Fruit fly (Drosophila melanogaster) whole organism, embryonic: ENCODE measurements around the gene CG3918.
A peak's percentile ranks its signal among the peaks of the same experiment; 100 is the strongest.

ENCODE experiments used
- BEAF-32 ChIP-seq: fragments of 200-800 bp; sonication (Bioruptor generic); optimal IDR thresholded peaks from 3 replicates; lab custom pipeline; 2017; ENCODE audit warnings: missing biosample characterization, missing genetic modification characterization, mild to moderate bottlenecking, moderate library complexity, missing genetic modification reagents
- Blimp-1 ChIP-seq: fragments of 200-800 bp; sonication (Bioruptor generic); optimal IDR thresholded peaks from 3 replicates; lab custom pipeline; 2018; ENCODE audit warnings: missing biosample characterization, missing genetic modification characterization, mild to moderate bottlenecking, moderate library complexity, missing genetic modification reagents
- CG10431 ChIP-seq: fragments of 200-800 bp; sonication (Bioruptor generic); optimal IDR thresholded peaks from 3 replicates; lab custom pipeline; 2018; ENCODE audit warnings: missing biosample characterization, mild to moderate bottlenecking, missing genetic modification characterization
- CG1233 ChIP-seq: fragments of 200-800 bp; sonication (Bioruptor generic); optimal IDR thresholded peaks from 4 replicates; lab custom pipeline; 2018; ENCODE audit warnings: missing biosample characterization, mild to moderate bottlenecking, missing genetic modification characterization
- CG12744 ChIP-seq: fragments of 200-800 bp; sonication (Bioruptor generic); optimal IDR thresholded peaks from 2 replicates; lab custom pipeline; 2016; ENCODE audit warnings: missing biosample characterization, missing genetic modification characterization
- CG16779 ChIP-seq: fragments of 200-800 bp; sonication (Bioruptor generic); IDR thresholded peaks from 2 replicates; pipeline ENCODE4 v1.3.6; 2022; ENCODE audit warnings: missing biosample characterization, missing genetic modification characterization
- CG17328 ChIP-seq: fragments of 200-800 bp; sonication (Bioruptor generic); IDR thresholded peaks from 2 replicates; pipeline ENCODE4 v1.3.6; 2022; ENCODE audit warnings: missing biosample characterization, missing genetic modification characterization
- CG17829 ChIP-seq: fragments of 200-800 bp; optimal IDR thresholded peaks from 2 replicates; lab custom pipeline; 2019; ENCODE audit warnings: missing biosample characterization, mild to moderate bottlenecking, missing genetic modification characterization, moderate library complexity
- CG18764 ChIP-seq: fragments of 200-800 bp; sonication (Bioruptor generic); optimal IDR thresholded peaks from 3 replicates; lab custom pipeline; 2016; ENCODE audit warnings: missing biosample characterization, missing genetic modification characterization
- CG32532 ChIP-seq: fragments of 200-800 bp; sonication (Bioruptor generic); IDR thresholded peaks from 2 replicates; pipeline ENCODE4 v1.3.6; 2022; ENCODE audit warnings: missing biosample characterization, missing genetic modification characterization
- CG34422 ChIP-seq: fragments of 200-800 bp; sonication (Bioruptor generic); IDR thresholded peaks from 3 replicates; pipeline ENCODE4 v1.3.6; 2022; ENCODE audit warnings: missing biosample characterization, missing genetic modification characterization
- CG4424 ChIP-seq: fragments of 200-800 bp; sonication (Bioruptor generic); optimal IDR thresholded peaks from 3 replicates; lab custom pipeline; 2016; ENCODE audit warnings: missing biosample characterization, missing genetic modification characterization
- CG6175 ChIP-seq: fragments of 200-800 bp; sonication (Bioruptor generic); IDR thresholded peaks from 3 replicates; pipeline ENCODE4 v1.3.6; 2022; ENCODE audit warnings: missing biosample characterization, missing genetic modification characterization
- CG7786 ChIP-seq: fragments of 200-800 bp; sonication (Bioruptor generic); optimal IDR thresholded peaks from 2 replicates; lab custom pipeline; 2016; ENCODE audit warnings: missing biosample characterization, missing genetic modification characterization
- CG7928 ChIP-seq: fragments of 200-800 bp; sonication (Bioruptor generic); optimal IDR thresholded peaks from 2 replicates; lab custom pipeline; 2017; ENCODE audit warnings: missing biosample characterization, mild to moderate bottlenecking, missing genetic modification characterization
- CG7963 ChIP-seq: fragments of 200-800 bp; sonication (Bioruptor generic); IDR thresholded peaks from 3 replicates; pipeline ENCODE4 v1.3.6; 2022; ENCODE audit warnings: missing biosample characterization, missing genetic modification characterization; ENCODE audit not compliant: partially characterized antibody
- CG8089 ChIP-seq: fragments of 200-800 bp; sonication (Bioruptor generic); optimal IDR thresholded peaks from 3 replicates; lab custom pipeline; 2016; ENCODE audit warnings: missing biosample characterization, missing genetic modification characterization
- CG8765 ChIP-seq: fragments of 200-800 bp; sonication (Bioruptor generic); IDR thresholded peaks from 2 replicates; pipeline ENCODE4 v1.3.6; 2022; ENCODE audit warnings: missing biosample characterization, missing genetic modification characterization
- CoRest ChIP-seq: fragments of 200-800 bp; sonication (Bioruptor generic); optimal IDR thresholded peaks from 3 replicates; lab custom pipeline; 2018; ENCODE audit warnings: missing biosample characterization, mild to moderate bottlenecking, missing genetic modification characterization, moderate library complexity
- Deaf1 ChIP-seq: fragments of 200-800 bp; optimal IDR thresholded peaks from 3 replicates; lab custom pipeline; 2019; ENCODE audit warnings: missing biosample characterization, mild to moderate bottlenecking, missing genetic modification characterization, moderate library complexity
- Hr51 ChIP-seq, 2 experiments: fragments of 200-800 bp; sonication (Bioruptor generic); optimal IDR thresholded peaks; 2 replicates in 1 of 2; 3 replicates in 1 of 2; lab custom pipeline; 2016 to 2018; ENCODE audit warnings: missing biosample characterization in 2 of 2, missing genetic modification characterization in 2 of 2, mild to moderate bottlenecking in 1 of 2, moderate library complexity in 1 of 2
- Hr78 ChIP-seq, 2 experiments: fragments of 200-800 bp in 1 of 2; fragments of >200 bp in 1 of 2; sonication (Bioruptor generic) in 1 of 2; optimal IDR thresholded peaks; 2 replicates each; lab custom pipeline; 2017 to 2019; ENCODE audit warnings: missing biosample characterization in 2 of 2, missing genetic modification characterization in 2 of 2, mild to moderate bottlenecking in 1 of 2, moderate library complexity in 1 of 2
- NK7.1 ChIP-seq: fragments of 200-800 bp; sonication (Bioruptor generic); optimal IDR thresholded peaks from 3 replicates; lab custom pipeline; 2016; ENCODE audit warnings: missing biosample characterization, missing genetic modification characterization
- Oli ChIP-seq: fragments of 200-800 bp; sonication (Bioruptor generic); optimal IDR thresholded peaks from 2 replicates; lab custom pipeline; 2018; ENCODE audit warnings: missing biosample characterization, mild to moderate bottlenecking, missing genetic modification characterization, moderate library complexity
- Rx ChIP-seq: fragments of 200-800 bp; sonication (Bioruptor generic); IDR thresholded peaks from 2 replicates; pipeline ENCODE4 v1.3.6; 2022; ENCODE audit warnings: missing biosample characterization, missing genetic modification characterization
- Xbp1 ChIP-seq: fragments of 200-800 bp; sonication (Bioruptor generic); optimal IDR thresholded peaks from 3 replicates; lab custom pipeline; 2016; ENCODE audit warnings: missing biosample characterization, mild to moderate bottlenecking, missing genetic modification characterization
- Xrp1 ChIP-seq: fragments of 200-800 bp; sonication (Bioruptor generic); IDR thresholded peaks from 2 replicates; pipeline ENCODE4 v1.3.6; 2022; ENCODE audit warnings: missing biosample characterization, missing genetic modification characterization
- al ChIP-seq: fragments of 200-800 bp; sonication (Bioruptor generic); IDR thresholded peaks from 2 replicates; pipeline ENCODE4 v1.3.6; 2022; ENCODE audit warnings: missing biosample characterization, missing genetic modification characterization
- bab2 ChIP-seq: fragments of 200-800 bp; sonication (Bioruptor generic); optimal IDR thresholded peaks from 2 replicates; lab custom pipeline; 2016; ENCODE audit warnings: missing biosample characterization, missing genetic modification characterization
- bcd ChIP-seq: fragments of 200-800 bp; sonication (Bioruptor generic); optimal IDR thresholded peaks from 2 replicates; lab custom pipeline; 2017; ENCODE audit warnings: missing biosample characterization, mild to moderate bottlenecking, missing genetic modification characterization
- chn ChIP-seq: fragments of 200-800 bp; sonication (Bioruptor generic); optimal IDR thresholded peaks from 2 replicates; lab custom pipeline; 2016; ENCODE audit warnings: missing biosample characterization, missing genetic modification characterization
- ci ChIP-seq: fragments of 200-800 bp; sonication (Bioruptor generic); IDR thresholded peaks from 3 replicates; pipeline ENCODE4 v1.3.6; 2022; ENCODE audit warnings: missing biosample characterization, missing genetic modification characterization
- corto ChIP-seq: fragments of 200-800 bp; sonication (Bioruptor generic); optimal IDR thresholded peaks from 2 replicates; lab custom pipeline; 2016; ENCODE audit warnings: missing biosample characterization, mild to moderate bottlenecking, missing genetic modification characterization, moderate library complexity
- crc ChIP-seq: fragments of 200-800 bp; sonication (Bioruptor generic); optimal IDR thresholded peaks from 2 replicates; lab custom pipeline; 2016; ENCODE audit warnings: missing biosample characterization, missing genetic modification characterization
- cwo ChIP-seq: fragments of 200-800 bp; sonication (Bioruptor generic); optimal IDR thresholded peaks from 3 replicates; lab custom pipeline; 2017; ENCODE audit warnings: missing biosample characterization, missing genetic modification characterization, mild to moderate bottlenecking, moderate library complexity, missing genetic modification reagents
- dati ChIP-seq: fragments of 200-800 bp; sonication (Bioruptor generic); IDR thresholded peaks from 2 replicates; pipeline ENCODE4 v1.3.6; 2022; ENCODE audit warnings: missing biosample characterization, missing genetic modification characterization
- dm ChIP-seq: fragments of 200-800 bp; sonication (Bioruptor generic); optimal IDR thresholded peaks from 3 replicates; lab custom pipeline; 2016; ENCODE audit warnings: missing biosample characterization, missing genetic modification characterization
- emc ChIP-seq: fragments of 200-800 bp; sonication (Bioruptor generic); optimal IDR thresholded peaks from 2 replicates; lab custom pipeline; 2016; ENCODE audit warnings: missing biosample characterization, missing genetic modification characterization
- fru ChIP-seq: fragments of >200 bp; optimal IDR thresholded peaks from 2 replicates; lab custom pipeline; 2017
- gce ChIP-seq: fragments of 200-800 bp; sonication (Bioruptor generic); IDR thresholded peaks from 3 replicates; pipeline ENCODE4 v1.3.6; 2022; ENCODE audit warnings: missing biosample characterization, missing genetic modification characterization
- gro ChIP-seq: fragments of 200-800 bp; sonication (Bioruptor generic); optimal IDR thresholded peaks from 2 replicates; lab custom pipeline; 2016; ENCODE audit warnings: missing biosample characterization, missing genetic modification characterization
- jumu ChIP-seq: fragments of 200-800 bp; sonication (Bioruptor generic); optimal IDR thresholded peaks from 3 replicates; lab custom pipeline; 2016; ENCODE audit warnings: missing biosample characterization, missing genetic modification characterization
- kah ChIP-seq: fragments of 200-800 bp; sonication (Bioruptor generic); optimal IDR thresholded peaks from 2 replicates; lab custom pipeline; 2018; ENCODE audit warnings: missing biosample characterization, mild to moderate bottlenecking, missing genetic modification characterization
- klu ChIP-seq: fragments of 200-800 bp; sonication (Bioruptor generic); IDR thresholded peaks from 2 replicates; pipeline ENCODE4 v1.3.6; 2022; ENCODE audit warnings: missing biosample characterization, missing genetic modification characterization
- lov ChIP-seq, 2 experiments: fragments of 200-800 bp in 1 of 2; fragments of >200 bp in 1 of 2; sonication (Bioruptor generic) in 1 of 2; IDR thresholded peaks in 1 of 2; optimal IDR thresholded peaks in 1 of 2; 2 replicates in 1 of 2; 3 replicates in 1 of 2; pipeline versions ENCODE4 v1.3.6 to Lab custom; 2017 to 2022; ENCODE audit warnings: missing biosample characterization in 1 of 2, missing genetic modification characterization in 1 of 2
- salm ChIP-seq: fragments of 200-800 bp; sonication (Bioruptor generic); optimal IDR thresholded peaks from 2 replicates; lab custom pipeline; 2018; ENCODE audit warnings: missing biosample characterization, mild to moderate bottlenecking, missing genetic modification characterization
- sens-2 ChIP-seq: fragments of 200-800 bp; sonication (Bioruptor generic); IDR thresholded peaks from 2 replicates; pipeline ENCODE4 v1.3.6; 2022; ENCODE audit warnings: missing biosample characterization, missing genetic modification characterization
- so ChIP-seq: fragments of 200-800 bp; sonication (Bioruptor generic); IDR thresholded peaks from 3 replicates; pipeline ENCODE4 v1.3.6; 2022; ENCODE audit warnings: missing biosample characterization, missing genetic modification characterization
- tin ChIP-seq: fragments of 200-800 bp; sonication (Bioruptor generic); optimal IDR thresholded peaks from 3 replicates; lab custom pipeline; 2016; ENCODE audit warnings: missing biosample characterization, missing genetic modification characterization
- tup ChIP-seq: fragments of 200-800 bp; sonication (Bioruptor generic); optimal IDR thresholded peaks from 2 replicates; lab custom pipeline; 2016; ENCODE audit warnings: missing biosample characterization, mild to moderate bottlenecking, missing genetic modification characterization, moderate library complexity
- zfh2 ChIP-seq: fragments of 200-800 bp; sonication (Bioruptor generic); optimal IDR thresholded peaks from 2 replicates; lab custom pipeline; 2016; ENCODE audit warnings: missing biosample characterization, missing genetic modification characterization

Gene CG3918

dm6 chrX:6542331-6542730 lies 18.1 kb downstream of the CG3918 start (continued):
- no peak for TF ChIP-seq crc (GFP tag; lab: Kevin White, UChicago)
- TF ChIP-seq sens-2 (GFP tag; lab: Robert Waterston, UW) = no peak
- no peak for TF ChIP-seq dati (GFP tag; lab: Robert Waterston, UW)
- no peak for TF ChIP-seq jumu (GFP tag; lab: Kevin White, UChicago)
- no peak for TF ChIP-seq CG7928 (GFP tag; lab: Kevin White, UChicago)
- TF ChIP-seq Xbp1 (GFP tag; lab: Kevin White, UChicago) = peak; percentile 40
- no peak for TF ChIP-seq chn (GFP tag; lab: Kevin White, UChicago)
- TF ChIP-seq BEAF-32 = no peak
- no peak for TF ChIP-seq CG4424 (GFP tag; lab: Kevin White, UChicago)
- TF ChIP-seq gro = no peak
- TF ChIP-seq cwo (GFP tag; lab: Kevin White, UChicago) = peak; percentile 10
- no peak for TF ChIP-seq CG7786 (GFP tag; lab: Kevin White, UChicago)
- TF ChIP-seq CG18764 = no peak
- TF ChIP-seq CG7963 = no peak
- TF ChIP-seq dm (GFP tag; lab: Kevin White, UChicago) = no peak
- no peak for TF ChIP-seq corto (GFP tag; lab: Kevin White, UChicago)
- no peak for TF ChIP-seq CG8089 (GFP tag; lab: Kevin White, UChicago)
- TF ChIP-seq salm (tag; lab: Kevin White, UChicago) = peak; percentile 34
- TF ChIP-seq CG17328 (GFP tag; lab: Robert Waterston, UW) = peak; percentile 40; the same call in 1 of the 2 replicates
- peak; percentile 55 for TF ChIP-seq Xrp1
- peak; percentile 64 for TF ChIP-seq Blimp-1
- TF ChIP-seq emc (GFP tag; lab: Kevin White, UChicago) = no peak
- TF ChIP-seq ci = peak; percentile 62; the same call in 1 of the 3 replicates
- no peak for TF ChIP-seq NK7.1 (GFP tag; lab: Kevin White, UChicago)
- 0 out of 2 replicates have a peak, but pooled peaks have one; percentile 9 for TF ChIP-seq Rx (GFP tag; lab: Robert Waterston, UW)
- TF ChIP-seq al (GFP tag; lab: Robert Waterston, UW) = no peak
- no peak for TF ChIP-seq bcd (GFP tag; lab: Kevin White, UChicago)
- TF ChIP-seq Hr78 (GFP tag; optimal IDR thresholded peaks at IDR 0.05; lab: Kevin White, UChicago) = peak in 1 of 2 experiments; percentile 55
- TF ChIP-seq tup (GFP tag; lab: Kevin White, UChicago) = no peak
- no peak for TF ChIP-seq CG34422
- no peak for TF ChIP-seq CG12744 (GFP tag; lab: Kevin White, UChicago)
- peak; percentile 51 for TF ChIP-seq CoRest (tag; lab: Kevin White, UChicago)
- TF ChIP-seq so (GFP tag; lab: Robert Waterston, UW) = peak; percentile 64; the same call in 1 of the 3 replicates
- peak; percentile 64; the same call in 1 of the 3 replicates for TF ChIP-seq CG6175
- TF ChIP-seq gce (GFP tag; lab: Robert Waterston, UW) = no peak
- no peak for TF ChIP-seq CG8765 (GFP tag; lab: Robert Waterston, UW)
- TF ChIP-seq fru (lab: Kevin White, UChicago) = no peak
- TF ChIP-seq tin (GFP tag; lab: Kevin White, UChicago) = no peak
- no peak for TF ChIP-seq CG10431 (GFP tag; lab: Kevin White, UChicago)
- no peak for TF ChIP-seq CG1233 (GFP tag; lab: Kevin White, UChicago)
- TF ChIP-seq Hr51 (GFP tag; optimal IDR thresholded peaks at IDR 0.05; lab: Kevin White, UChicago) = peak in 1 of 2 experiments; percentile 78
- no peak for TF ChIP-seq CG32532 (GFP tag; lab: Robert Waterston, UW)
- peak; percentile 59 for TF ChIP-seq Oli (tag; lab: Kevin White, UChicago)
- TF ChIP-seq klu (GFP tag; lab: Robert Waterston, UW) = 0 out of 2 replicates have a peak, but pooled peaks have one; percentile 16
- peak; percentile 2 for TF ChIP-seq kah (GFP tag; lab: Kevin White, UChicago)
- no peak for TF ChIP-seq Deaf1 (tag; lab: Kevin White, UChicago)
- TF ChIP-seq bab2 = no peak
- TF ChIP-seq lov (optimal IDR thresholded peaks at IDR 0.05; lab: Kevin White, UChicago) = no peak
- no peak for TF ChIP-seq lov (GFP tag; IDR thresholded peaks at IDR 0.05; lab: Robert Waterston, UW)
- TF ChIP-seq CG17829 (tag; lab: Kevin White, UChicago) = peak; percentile 33
- TF ChIP-seq zfh2 (GFP tag; lab: Kevin White, UChicago) = no peak
- TF ChIP-seq CG16779 = no peak
